Fruit fly (Drosophila melanogaster) whole organism, wandering third instar larva: ENCODE data around the gene Cyt-c1.

Experiments used
- Abd-B ChIP-seq: fragments of >200 bp; optimal IDR thresholded peaks from 2 replicates; lab custom pipeline; 2017; ENCODE audit warnings: missing biosample characterization, missing genetic modification characterization
- CG32264 ChIP-seq: fragments of 200-800 bp; sonication (Bioruptor generic); optimal IDR thresholded peaks from 2 replicates; lab custom pipeline; 2016; ENCODE audit warnings: missing biosample characterization, missing genetic modification characterization
- Dfd ChIP-seq: fragments of >200 bp; optimal IDR thresholded peaks from 2 replicates; lab custom pipeline; 2017; ENCODE audit warnings: missing biosample characterization, missing genetic modification characterization
- Dif ChIP-seq: fragments of 200-275, 200-300 bp; sonication (Bioruptor generic); optimal IDR thresholded peaks from 2 replicates; lab custom pipeline; 2018; ENCODE audit warnings: missing biosample characterization, missing genetic modification characterization; ENCODE audit not compliant: partially characterized antibody
- GATAd ChIP-seq: sonication (Bioruptor generic); optimal IDR thresholded peaks from 2 replicates; lab custom pipeline; 2016; ENCODE audit warnings: missing biosample characterization, missing genetic modification characterization
- HLH106 ChIP-seq: fragments of 200-800 bp; optimal IDR thresholded peaks from 3 replicates; lab custom pipeline; 2019; ENCODE audit warnings: missing biosample characterization, mild to moderate bottlenecking, missing genetic modification characterization, moderate library complexity
- Hnf4 ChIP-seq: fragments of 200-800 bp; sonication (Bioruptor generic); optimal IDR thresholded peaks from 2 replicates; lab custom pipeline; 2016; ENCODE audit warnings: missing biosample characterization, mild to moderate bottlenecking, missing genetic modification characterization
- Myc ChIP-seq: fragments of >200 bp; optimal IDR thresholded peaks from 2 replicates; lab custom pipeline; 2017
- N ChIP-seq: fragments of >200 bp; optimal IDR thresholded peaks from 2 replicates; lab custom pipeline; 2018; ENCODE audit warnings: missing biosample characterization, missing external identifiers, missing genetic modification characterization
- OdsH ChIP-seq: fragments of 200-800 bp; sonication (Bioruptor generic); optimal IDR thresholded peaks from 2 replicates; lab custom pipeline; 2016; ENCODE audit warnings: missing biosample characterization, mild to moderate bottlenecking, missing genetic modification characterization
- Rel ChIP-seq, 2 experiments: fragments of 200-800 bp; sonication (Bioruptor generic) in 1 of 2; optimal IDR thresholded peaks; 2 replicates in 1 of 2; 3 replicates in 1 of 2; lab custom pipeline; 2016 to 2019; ENCODE audit warnings: mild to moderate bottlenecking in 2 of 2, missing biosample characterization in 2 of 2, missing genetic modification characterization in 2 of 2, moderate library complexity in 1 of 2
- Sp1 ChIP-seq: fragments of 200-800 bp; sonication (Bioruptor generic); optimal IDR thresholded peaks from 3 replicates; lab custom pipeline; 2019; ENCODE audit warnings: missing biosample characterization, mild to moderate bottlenecking, missing genetic modification characterization, moderate library complexity
- Vsx2 ChIP-seq: fragments of 200-300, 225-300 bp; sonication (Bioruptor generic); optimal IDR thresholded peaks from 2 replicates; lab custom pipeline; 2018; ENCODE audit warnings: missing biosample characterization, missing genetic modification characterization; ENCODE audit not compliant: partially characterized antibody
- br ChIP-seq: fragments of 200-800 bp; sonication (Bioruptor generic); optimal IDR thresholded peaks from 2 replicates; lab custom pipeline; 2016; ENCODE audit warnings: missing biosample characterization, missing genetic modification characterization
- brk ChIP-seq: fragments of 200-800 bp; sonication (Bioruptor generic); optimal IDR thresholded peaks from 2 replicates; lab custom pipeline; 2016; ENCODE audit warnings: missing biosample characterization, mild to moderate bottlenecking, missing genetic modification characterization
- dl ChIP-seq, 2 experiments: fragments of 175-275, 200-275 bp in 1 of 2; fragments of 200-275 bp in 1 of 2; sonication (Bioruptor generic); optimal IDR thresholded peaks; lab custom pipeline; 2018; ENCODE audit warnings: mild to moderate bottlenecking in 2 of 2, missing biosample characterization in 2 of 2, missing genetic modification characterization in 2 of 2, moderate library complexity in 2 of 2; ENCODE audit not compliant: partially characterized antibody in 2 of 2, insufficient read depth in 1 of 2
- dmrt93B ChIP-seq: fragments of 200-800 bp; sonication (Bioruptor generic); optimal IDR thresholded peaks from 2 replicates; lab custom pipeline; 2018; ENCODE audit warnings: missing biosample characterization, mild to moderate bottlenecking, missing genetic modification characterization
- dsf ChIP-seq: sonication (Bioruptor generic); optimal IDR thresholded peaks from 2 replicates; lab custom pipeline; 2016; ENCODE audit warnings: missing biosample characterization, missing genetic modification characterization, borderline replicate concordance
- ey ChIP-seq: fragments of 200-800 bp; sonication (Bioruptor generic); optimal IDR thresholded peaks from 2 replicates; lab custom pipeline; 2016; ENCODE audit warnings: missing biosample characterization, missing genetic modification characterization
- foxo ChIP-seq, 2 experiments: fragments of 200-800 bp; sonication (Bioruptor generic); optimal IDR thresholded peaks; 2 replicates in 1 of 2; 3 replicates in 1 of 2; lab custom pipeline; 2016 to 2017; ENCODE audit warnings: missing biosample characterization in 2 of 2, missing genetic modification characterization in 2 of 2
- fru ChIP-seq: fragments of 200-800 bp; sonication (Bioruptor generic); optimal IDR thresholded peaks from 3 replicates; lab custom pipeline; 2016; ENCODE audit warnings: missing biosample characterization, mild to moderate bottlenecking, missing genetic modification characterization
- jim ChIP-seq: fragments of 175-275, 200-325 bp; sonication (Bioruptor generic); optimal IDR thresholded peaks from 2 replicates; lab custom pipeline; 2016; ENCODE audit warnings: missing biosample characterization, mild to moderate bottlenecking, missing genetic modification characterization
- lola ChIP-seq: fragments of >200 bp; optimal IDR thresholded peaks from 2 replicates; lab custom pipeline; 2017; ENCODE audit warnings: missing biosample characterization, missing genetic modification characterization
- pan ChIP-seq: fragments of >200 bp; optimal IDR thresholded peaks from 2 replicates; lab custom pipeline; 2017
- psq ChIP-seq: fragments of 200-800 bp; sonication (Bioruptor generic); optimal IDR thresholded peaks from 3 replicates; lab custom pipeline; 2017; ENCODE audit warnings: missing biosample characterization, mild to moderate bottlenecking, missing genetic modification characterization, moderate library complexity
- rgr ChIP-seq: fragments of 200-800 bp; sonication (Bioruptor generic); optimal IDR thresholded peaks from 3 replicates; lab custom pipeline; 2016; ENCODE audit warnings: missing biosample characterization, mild to moderate bottlenecking, missing genetic modification characterization
- tai ChIP-seq: sonication (Bioruptor generic); optimal IDR thresholded peaks from 2 replicates; lab custom pipeline; 2016; ENCODE audit warnings: missing biosample characterization, missing genetic modification characterization

The Cyt-c1 gene

dm6 chr3L:5360039-5360988, at the start of gene Cyt-c1:
Cyt-c1 (plus strand) TSS chr3L:5360211.
- TF ChIP-seq OdsH (GFP tag; lab: Kevin White, UChicago): no peak
- no peak for TF ChIP-seq Rel (GFP tag; optimal IDR thresholded peaks at IDR 0.05; lab: Kevin White, UChicago)
- peak; percentile 21 for TF ChIP-seq Rel (tag; optimal IDR thresholded peaks at IDR 0.05; lab: Kevin White, UChicago)

dm6 chr3L:5327821-5328220, 32.2 kb upstream of the Cyt-c1 start:
- TF ChIP-seq Dfd (GFP tag; lab: Kevin White, UChicago) (peak; percentile 93), psq (GFP tag; lab: Kevin White, UChicago) (no peak)

dm6 chr3L:5329460-5329859, 30.6 kb upstream of the Cyt-c1 start:
- TF ChIP-seq brk (GFP tag; lab: Kevin White, UChicago) (no peak), Dfd (GFP tag; lab: Kevin White, UChicago) (no peak), tai (GFP tag; lab: Kevin White, UChicago) (no peak), jim (GFP tag; lab: Kevin White, UChicago) (no peak), dsf (GFP tag; lab: Kevin White, UChicago) (no peak), pan (lab: Kevin White, UChicago) (no peak), dmrt93B (GFP tag; lab: Kevin White, UChicago) (no peak), dl (GFP tag; optimal IDR thresholded peaks at IDR 0.05; lab: Kevin White, UChicago; ENCODE audit: insufficient read depth in 1 of 2, partially characterized antibody in 2 of 2) (no peak)
- TF ChIP-seq, all 38 proteins: peak for 0

- no peak for TF ChIP-seq lola
- TF ChIP-seq ey (GFP tag; lab: Kevin White, UChicago): no peak
Measured at dm6 chr3L:5341770-5342318, 18.2 kb upstream of the Cyt-c1 start.

- no peak for TF ChIP-seq Rel (GFP tag; optimal IDR thresholded peaks at IDR 0.05; lab: Kevin White, UChicago)
- no peak for TF ChIP-seq Rel (tag; optimal IDR thresholded peaks at IDR 0.05; lab: Kevin White, UChicago)
- no peak for TF ChIP-seq Vsx2 (GFP tag; lab: Kevin White, UChicago)
- TF ChIP-seq br (GFP tag; lab: Kevin White, UChicago): no peak
- TF ChIP-seq N (GFP tag; lab: Kevin White, UChicago): no peak
- TF ChIP-seq Sp1: no peak
- no peak for TF ChIP-seq rgr (GFP tag; lab: Kevin White, UChicago)
- TF ChIP-seq Abd-B (GFP tag; lab: Kevin White, UChicago): no peak
- no peak for TF ChIP-seq GATAd (GFP tag; lab: Kevin White, UChicago)
- TF ChIP-seq, all 38 proteins: peak for 0
Measured at dm6 chr3L:5342909-5343710, 16.9 kb upstream of the Cyt-c1 start.

- TF ChIP-seq HLH106 (tag; lab: Kevin White, UChicago) (no peak), jim (GFP tag; lab: Kevin White, UChicago) (no peak), foxo (GFP tag; optimal IDR thresholded peaks at IDR 0.05; lab: Kevin White, UChicago) (no peak), CG32264 (GFP tag; lab: Kevin White, UChicago) (no peak), Myc (lab: Kevin White, UChicago) (no peak), Dif (GFP tag; lab: Kevin White, UChicago) (no peak), Abd-B (GFP tag; lab: Kevin White, UChicago) (no peak), fru (GFP tag; lab: Kevin White, UChicago) (no peak), Hnf4 (no peak), GATAd (GFP tag; lab: Kevin White, UChicago) (no peak), tai (GFP tag; lab: Kevin White, UChicago) (no peak), psq (GFP tag; lab: Kevin White, UChicago) (no peak), dmrt93B (GFP tag; lab: Kevin White, UChicago) (no peak), dl (GFP tag; optimal IDR thresholded peaks at IDR 0.05; lab: Kevin White, UChicago; ENCODE audit: insufficient read depth in 1 of 2, partially characterized antibody in 2 of 2) (no peak), brk (GFP tag; lab: Kevin White, UChicago) (no peak), OdsH (GFP tag; lab: Kevin White, UChicago) (no peak)
Measured at dm6 chr3L:5348987-5349386, 11.0 kb upstream of the Cyt-c1 start.
